Worm (Caenorhabditis elegans) whole organism, late embryonic: ENCODE data around the gene mmcm-1.

Source experiments
- ama-1 ChIP-seq: fragments of 150-350 bp; optimal IDR thresholded peaks from 2 replicates; lab custom pipeline; 2014
- dve-1 ChIP-seq: sonication (generic microtip); optimal IDR thresholded peaks from 2 replicates; lab custom pipeline; 2017; ENCODE audit warnings: antibody characterized with exemption, mild to moderate bottlenecking, missing genetic modification characterization, missing compliant biosample characterization
- hlh-13 ChIP-seq: fragments of 200-800 bp; sonication (Bioruptor generic); optimal IDR thresholded peaks from 2 replicates; lab custom pipeline; 2018; ENCODE audit warnings: mild to moderate bottlenecking, missing genetic modification characterization, missing compliant biosample characterization
- pag-3 ChIP-seq: sonication (generic microtip); optimal IDR thresholded peaks from 2 replicates; lab custom pipeline; 2016; ENCODE audit warnings: missing compliant biosample characterization, missing genetic modification characterization, borderline replicate concordance
- pqm-1 ChIP-seq: sonication (generic microtip); optimal IDR thresholded peaks from 2 replicates; lab custom pipeline; 2016; ENCODE audit warnings: missing genetic modification characterization, missing compliant biosample characterization
- rnt-1 ChIP-seq: sonication (generic microtip); optimal IDR thresholded peaks from 2 replicates; lab custom pipeline; 2016; ENCODE audit warnings: missing genetic modification characterization, missing compliant biosample characterization
- sox-4 ChIP-seq: sonication (generic microtip); optimal IDR thresholded peaks from 2 replicates; lab custom pipeline; 2017; ENCODE audit warnings: mild to moderate bottlenecking, missing genetic modification characterization, inconsistent platforms, missing compliant biosample characterization

DNA sequence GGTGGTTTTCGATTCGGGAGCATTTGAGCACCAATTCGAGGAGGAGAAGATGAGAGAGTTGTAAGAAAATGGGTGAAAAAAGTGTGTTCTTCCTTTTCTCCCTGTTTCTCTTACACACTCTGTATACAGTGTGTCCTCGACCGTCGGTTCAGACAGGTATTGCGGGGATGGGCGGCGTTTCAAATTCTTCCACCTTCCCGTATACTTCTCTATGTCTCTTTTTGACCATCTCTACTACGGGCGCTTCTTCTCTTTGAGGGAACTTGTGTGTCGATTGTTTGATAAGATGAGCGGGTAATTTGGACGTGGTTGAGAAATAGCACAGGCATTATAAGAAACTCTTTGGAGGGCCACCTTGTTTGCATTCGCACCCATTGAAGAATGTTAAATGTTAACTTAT is 19.9 kb downstream of the mmcm-1 start:
- TF ChIP-seq rnt-1 (tag; lab: Kevin White, UChicago) (no peak), pqm-1 (no peak), sox-4 (tag; lab: Kevin White, UChicago) (no peak), pag-3 (tag; lab: Kevin White, UChicago) (no peak), ama-1 (lab: Kevin White, UChicago) (no peak), dve-1 (tag; lab: Kevin White, UChicago) (no peak), hlh-13 (no peak)
